Fruit fly (Drosophila melanogaster) whole organism, embryonic: ENCODE results near the gene mrva.

Experiments
- Asciz ChIP-seq: fragments of 200-800 bp; sonication (Bioruptor generic); optimal IDR thresholded peaks from 2 replicates; lab custom pipeline; 2017; ENCODE audit warnings: missing biosample characterization, mild to moderate bottlenecking, missing genetic modification characterization, missing genetic modification reagents
- Bgb ChIP-seq: fragments of 200-800 bp; sonication (Bioruptor generic); IDR thresholded peaks from 2 replicates; pipeline ENCODE4 v1.3.6; 2022; ENCODE audit warnings: missing biosample characterization, missing genetic modification characterization; ENCODE audit not compliant: partially characterized antibody
- C15 ChIP-seq: fragments of 200-800 bp; sonication (Bioruptor generic); IDR thresholded peaks from 3 replicates; pipeline ENCODE4 v1.3.6; 2022; ENCODE audit warnings: missing biosample characterization, missing genetic modification characterization
- CG11695 ChIP-seq: fragments of 200-800 bp; sonication (Bioruptor generic); IDR thresholded peaks from 3 replicates; pipeline ENCODE4 v1.3.6; 2022; ENCODE audit warnings: missing biosample characterization, missing genetic modification characterization
- CG12104 ChIP-seq: fragments of 200-800 bp; sonication (Bioruptor generic); optimal IDR thresholded peaks from 3 replicates; lab custom pipeline; 2016; ENCODE audit warnings: missing biosample characterization, missing genetic modification characterization
- CG12155 ChIP-seq: fragments of 200-800 bp; sonication (Bioruptor generic); optimal IDR thresholded peaks from 3 replicates; lab custom pipeline; 2016; ENCODE audit warnings: missing biosample characterization, missing genetic modification characterization
- CG12236 ChIP-seq: fragments of 200-800 bp; sonication (Bioruptor generic); optimal IDR thresholded peaks from 2 replicates; lab custom pipeline; 2016; ENCODE audit warnings: missing biosample characterization, missing genetic modification characterization
- CG12299 ChIP-seq: fragments of 200-800 bp; sonication (Bioruptor generic); optimal IDR thresholded peaks from 2 replicates; lab custom pipeline; 2018; ENCODE audit warnings: missing biosample characterization, mild to moderate bottlenecking, missing genetic modification characterization
- CG13296 ChIP-seq: fragments of 200-800 bp; sonication (Bioruptor generic); optimal IDR thresholded peaks from 3 replicates; lab custom pipeline; 2018; ENCODE audit warnings: missing biosample characterization, mild to moderate bottlenecking, missing genetic modification characterization
- CG14710 ChIP-seq: fragments of 200-800 bp; sonication (Bioruptor generic); optimal IDR thresholded peaks from 3 replicates; lab custom pipeline; 2019; ENCODE audit warnings: missing biosample characterization, mild to moderate bottlenecking, missing genetic modification characterization, moderate library complexity
- CG14965 ChIP-seq: fragments of 200-800 bp; sonication (Bioruptor generic); optimal IDR thresholded peaks from 2 replicates; lab custom pipeline; 2016; ENCODE audit warnings: missing biosample characterization, missing genetic modification characterization, borderline replicate concordance
- CG1529 ChIP-seq: fragments of 200-800 bp; sonication (Bioruptor generic); optimal IDR thresholded peaks from 3 replicates; lab custom pipeline; 2018; ENCODE audit warnings: missing biosample characterization, missing genetic modification characterization
- CG15479 ChIP-seq: fragments of 200-800 bp; sonication (Bioruptor generic); optimal IDR thresholded peaks from 3 replicates; lab custom pipeline; 2019; ENCODE audit warnings: missing biosample characterization, mild to moderate bottlenecking, missing genetic modification characterization, moderate library complexity
- CG18262 ChIP-seq: fragments of 200-800 bp; optimal IDR thresholded peaks from 3 replicates; lab custom pipeline; 2019; ENCODE audit warnings: missing biosample characterization, mild to moderate bottlenecking, missing genetic modification characterization, moderate library complexity
- CG1832 ChIP-seq: fragments of 200-800 bp; sonication (Bioruptor generic); optimal IDR thresholded peaks from 2 replicates; lab custom pipeline; 2017; ENCODE audit warnings: missing biosample characterization, mild to moderate bottlenecking, missing genetic modification characterization, inconsistent platforms
- CG18619 ChIP-seq: fragments of 200-800 bp; sonication (Bioruptor generic); optimal IDR thresholded peaks from 3 replicates; lab custom pipeline; 2017; ENCODE audit warnings: missing biosample characterization, mild to moderate bottlenecking, missing genetic modification characterization
- CG2116 ChIP-seq: fragments of 200-800 bp; sonication (Bioruptor generic); optimal IDR thresholded peaks from 3 replicates; lab custom pipeline; 2018; ENCODE audit warnings: missing biosample characterization, mild to moderate bottlenecking, missing genetic modification characterization
- CG2120 ChIP-seq: fragments of 200-800 bp; sonication (Bioruptor generic); optimal IDR thresholded peaks from 3 replicates; lab custom pipeline; 2016; ENCODE audit warnings: missing biosample characterization, missing genetic modification characterization
- CG2202 ChIP-seq: fragments of 200-800 bp; sonication (Bioruptor generic); optimal IDR thresholded peaks from 2 replicates; lab custom pipeline; 2018; ENCODE audit warnings: missing biosample characterization, mild to moderate bottlenecking, missing genetic modification characterization
- CG32532 ChIP-seq: fragments of 200-800 bp; sonication (Bioruptor generic); IDR thresholded peaks from 2 replicates; pipeline ENCODE4 v1.3.6; 2022; ENCODE audit warnings: missing biosample characterization, missing genetic modification characterization
- CG4328 ChIP-seq: fragments of 200-800 bp; sonication (Bioruptor generic); optimal IDR thresholded peaks from 3 replicates; lab custom pipeline; 2017; ENCODE audit warnings: missing biosample characterization, missing genetic modification reagents, missing genetic modification characterization
- CG4730 ChIP-seq: fragments of 200-800 bp; sonication (Bioruptor generic); IDR thresholded peaks from 2 replicates; pipeline ENCODE4 v1.3.6; 2022; ENCODE audit warnings: missing biosample characterization, missing genetic modification characterization
- CG5245 ChIP-seq: fragments of 200-800 bp; sonication (Bioruptor generic); optimal IDR thresholded peaks from 3 replicates; lab custom pipeline; 2016; ENCODE audit warnings: missing biosample characterization, missing genetic modification characterization
- CG5953 ChIP-seq: fragments of 200-800 bp; sonication (Bioruptor generic); IDR thresholded peaks from 2 replicates; pipeline ENCODE4 v1.3.6; 2022; ENCODE audit warnings: missing biosample characterization, missing genetic modification characterization
- CG6765 ChIP-seq: fragments of 200-800 bp; sonication (Bioruptor generic); optimal IDR thresholded peaks from 3 replicates; lab custom pipeline; 2017; ENCODE audit warnings: missing biosample characterization, mild to moderate bottlenecking, missing genetic modification characterization
- CG8089 ChIP-seq: fragments of 200-800 bp; sonication (Bioruptor generic); optimal IDR thresholded peaks from 3 replicates; lab custom pipeline; 2016; ENCODE audit warnings: missing biosample characterization, missing genetic modification characterization
- CG8359 ChIP-seq: fragments of 200-800 bp; sonication (Bioruptor generic); optimal IDR thresholded peaks from 2 replicates; lab custom pipeline; 2017; ENCODE audit warnings: missing biosample characterization, mild to moderate bottlenecking, missing genetic modification characterization, borderline replicate concordance
- CG9727 ChIP-seq: fragments of 200-800 bp; sonication (Bioruptor generic); optimal IDR thresholded peaks from 3 replicates; lab custom pipeline; 2017; ENCODE audit warnings: missing biosample characterization, mild to moderate bottlenecking, missing genetic modification characterization
- Camta ChIP-seq: fragments of 200-800 bp; sonication (Bioruptor generic); optimal IDR thresholded peaks from 2 replicates; lab custom pipeline; 2016; ENCODE audit warnings: missing biosample characterization, missing genetic modification characterization
- Eip74EF ChIP-seq, 2 experiments: fragments of 200-800 bp in 1 of 2; fragments of >200 bp in 1 of 2; sonication (Bioruptor generic) in 1 of 2; optimal IDR thresholded peaks; 2 replicates each; lab custom pipeline; 2017 to 2019; ENCODE audit warnings: missing biosample characterization in 2 of 2, missing genetic modification characterization in 2 of 2, mild to moderate bottlenecking in 1 of 2, moderate library complexity in 1 of 2
- Elba2 ChIP-seq: fragments of 200-800 bp; sonication (Bioruptor generic); optimal IDR thresholded peaks from 3 replicates; lab custom pipeline; 2016; ENCODE audit warnings: missing biosample characterization, missing genetic modification characterization
- GATAe ChIP-seq: fragments of 200-800 bp; sonication (Bioruptor generic); conservative IDR thresholded peaks from 2 replicates; pipeline ENCODE4 v1.3.6; 2022; ENCODE audit warnings: missing biosample characterization, missing genetic modification characterization
- Hey ChIP-seq: fragments of 200-800 bp; sonication (Bioruptor generic); optimal IDR thresholded peaks from 3 replicates; lab custom pipeline; 2018; ENCODE audit warnings: missing biosample characterization, mild to moderate bottlenecking, missing genetic modification characterization
- Lpt ChIP-seq: fragments of >200 bp; optimal IDR thresholded peaks from 2 replicates; lab custom pipeline; 2018; ENCODE audit warnings: missing biosample characterization, missing genetic modification characterization
- Max ChIP-seq: fragments of 200-800 bp; sonication (Bioruptor generic); optimal IDR thresholded peaks from 2 replicates; lab custom pipeline; 2016; ENCODE audit warnings: missing biosample characterization, mild to moderate bottlenecking, missing genetic modification characterization
- Rfx ChIP-seq: fragments of 200-800 bp; sonication (Bioruptor generic); IDR thresholded peaks from 2 replicates; pipeline ENCODE4 v1.3.6; 2022; ENCODE audit warnings: missing biosample characterization, missing genetic modification characterization
- Rx ChIP-seq: fragments of 200-800 bp; sonication (Bioruptor generic); IDR thresholded peaks from 2 replicates; pipeline ENCODE4 v1.3.6; 2022; ENCODE audit warnings: missing biosample characterization, missing genetic modification characterization
- YL-1 ChIP-seq: fragments of 200-800 bp; sonication (Bioruptor generic); optimal IDR thresholded peaks from 3 replicates; lab custom pipeline; 2017; ENCODE audit warnings: missing biosample characterization, mild to moderate bottlenecking, missing genetic modification characterization
- ab ChIP-seq: fragments of 200-800 bp; sonication (Bioruptor generic); optimal IDR thresholded peaks from 2 replicates; lab custom pipeline; 2016; ENCODE audit warnings: missing biosample characterization, missing genetic modification characterization
- ara ChIP-seq: fragments of 200-800 bp; sonication (Bioruptor generic); IDR thresholded peaks from 2 replicates; pipeline ENCODE4 v1.3.6; 2022; ENCODE audit warnings: missing biosample characterization, missing genetic modification characterization
- btn ChIP-seq: fragments of 200-800 bp; sonication (Bioruptor generic); optimal IDR thresholded peaks from 2 replicates; lab custom pipeline; 2016; ENCODE audit warnings: missing biosample characterization, missing genetic modification characterization
- da ChIP-seq: fragments of 200-800 bp; sonication (Bioruptor generic); optimal IDR thresholded peaks from 2 replicates; lab custom pipeline; 2016; ENCODE audit warnings: missing biosample characterization, missing genetic modification characterization
- dati ChIP-seq: fragments of 200-800 bp; sonication (Bioruptor generic); IDR thresholded peaks from 2 replicates; pipeline ENCODE4 v1.3.6; 2022; ENCODE audit warnings: missing biosample characterization, missing genetic modification characterization
- dmrt99B ChIP-seq: fragments of 200-800 bp; sonication (Bioruptor generic); optimal IDR thresholded peaks from 2 replicates; lab custom pipeline; 2018; ENCODE audit warnings: missing biosample characterization, mild to moderate bottlenecking, missing genetic modification characterization, moderate library complexity
- eyg ChIP-seq: fragments of 200-800 bp; sonication (Bioruptor generic); optimal IDR thresholded peaks from 3 replicates; lab custom pipeline; 2016; ENCODE audit warnings: missing biosample characterization, missing genetic modification characterization
- ham ChIP-seq: fragments of 200-800 bp; sonication (Bioruptor generic); IDR thresholded peaks from 2 replicates; pipeline ENCODE4 v1.3.6; 2022; ENCODE audit warnings: missing biosample characterization, missing genetic modification characterization
- jigr1 ChIP-seq: fragments of 200-800 bp; sonication (Bioruptor generic); IDR thresholded peaks from 3 replicates; pipeline ENCODE4 v1.3.6; 2022; ENCODE audit warnings: missing biosample characterization, missing genetic modification characterization
- nom ChIP-seq: fragments of 200-800 bp; sonication (Bioruptor generic); optimal IDR thresholded peaks from 2 replicates; lab custom pipeline; 2017; ENCODE audit warnings: missing biosample characterization, missing genetic modification characterization, mild to moderate bottlenecking, moderate library complexity, missing genetic modification reagents
- tio ChIP-seq: fragments of 200-800 bp; sonication (Bioruptor generic); optimal IDR thresholded peaks from 2 replicates; lab custom pipeline; 2017; ENCODE audit warnings: missing biosample characterization, missing genetic modification characterization, inconsistent platforms
- zfh2 ChIP-seq: fragments of 200-800 bp; sonication (Bioruptor generic); optimal IDR thresholded peaks from 2 replicates; lab custom pipeline; 2016; ENCODE audit warnings: missing biosample characterization, missing genetic modification characterization

The mrva gene

DNA sequence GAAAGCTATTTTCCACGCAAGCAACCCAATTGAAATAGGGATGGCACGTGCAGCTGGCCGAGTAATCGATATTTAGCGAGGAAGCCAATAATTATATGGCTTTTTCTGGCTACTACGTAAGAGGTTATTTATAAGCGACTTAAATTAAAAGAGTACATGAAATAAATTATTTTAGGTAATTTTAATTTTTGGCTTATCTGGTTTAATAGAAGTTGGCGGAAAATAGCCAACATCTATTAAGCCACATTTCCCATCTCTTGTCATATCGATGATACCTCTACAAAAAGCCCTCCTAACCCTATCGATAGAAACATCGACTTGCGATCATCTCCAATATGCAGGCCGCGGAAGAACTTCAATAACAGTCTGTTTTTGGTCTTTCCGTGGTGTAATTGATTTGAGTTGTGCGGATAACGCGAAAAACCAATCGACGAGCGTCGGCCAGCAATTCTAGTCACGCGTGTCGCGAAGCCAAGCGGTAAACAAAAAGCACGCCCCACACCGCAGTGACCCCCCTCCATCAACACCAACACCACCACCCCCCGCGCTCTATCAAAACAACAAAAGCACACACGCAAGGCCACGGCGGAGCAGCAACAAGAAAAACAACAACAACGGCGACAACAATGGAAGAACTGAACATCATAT, 19.5 kb upstream of the mrva start, which contains the start of the genes Srp19 and qm (continued):
- TF ChIP-seq CG2120 (GFP tag; lab: Kevin White, UChicago) (peak; percentile 78), CG8359 (no peak), Lpt (no peak), nom (GFP tag; lab: Kevin White, UChicago) (peak; percentile 65), CG2202 (tag; lab: Kevin White, UChicago) (no peak), btn (GFP tag; lab: Kevin White, UChicago) (no peak), Rfx (GFP tag; lab: Robert Waterston, UW) (peak; percentile 51; the same call in 1 of the 2 replicates), CG12299 (tag; lab: Kevin White, UChicago) (peak; percentile 38), CG13296 (GFP tag; lab: Kevin White, UChicago) (no peak), eyg (GFP tag; lab: Kevin White, UChicago) (no peak), zfh2 (GFP tag; lab: Kevin White, UChicago) (peak; percentile 76), dmrt99B (tag; lab: Kevin White, UChicago) (peak; percentile 27), Hey (no peak), CG12104 (GFP tag; lab: Kevin White, UChicago) (peak; percentile 37), dati (no peak), CG9727 (GFP tag; lab: Kevin White, UChicago) (peak; percentile 28), tio (no peak), Max (GFP tag; lab: Kevin White, UChicago) (peak; percentile 44), C15 (GFP tag; lab: Robert Waterston, UW) (no peak), CG12155 (GFP tag; lab: Kevin White, UChicago) (peak; percentile 36), Rx (GFP tag; lab: Robert Waterston, UW) (no peak), Bgb (GFP tag; lab: Robert Waterston, UW) (peak; percentile 81), CG4328 (GFP tag; lab: Kevin White, UChicago) (no peak), CG32532 (GFP tag; lab: Robert Waterston, UW) (peak; percentile 50), ara (GFP tag; lab: Robert Waterston, UW) (no peak), CG6765 (GFP tag; lab: Kevin White, UChicago) (peak; percentile 43), CG14965 (no peak), CG5953 (no peak), ham (GFP tag; lab: Robert Waterston, UW) (no peak), Asciz (GFP tag; lab: Kevin White, UChicago) (no peak), CG8089 (no peak), CG1529 (GFP tag; lab: Kevin White, UChicago) (no peak), GATAe (GFP tag; lab: Robert Waterston, UW) (0 out of 2 replicates have a peak, but pooled peaks have one; percentile 10), CG18262 (tag; lab: Kevin White, UChicago) (peak; percentile 45), CG14710 (peak; percentile 60), Eip74EF (GFP tag; optimal IDR thresholded peaks at IDR 0.05; lab: Kevin White, UChicago) (peak in 1 of 2 experiments; percentile 44), Camta (GFP tag; lab: Kevin White, UChicago) (peak; percentile 53), jigr1 (no peak), da (no peak), ab (no peak), CG11695 (GFP tag; lab: Robert Waterston, UW) (no peak), CG4730 (GFP tag; lab: Robert Waterston, UW) (no peak), YL-1 (GFP tag; lab: Kevin White, UChicago) (peak; percentile 59), CG15479 (no peak), CG5245 (GFP tag; lab: Kevin White, UChicago) (peak; percentile 27), CG12236 (GFP tag; lab: Kevin White, UChicago) (no peak), CG18619 (GFP tag; lab: Kevin White, UChicago) (peak; percentile 13), CG1832 (GFP tag; lab: Kevin White, UChicago) (no peak), CG2116 (GFP tag; lab: Kevin White, UChicago) (peak; percentile 71), Elba2 (GFP tag; lab: Kevin White, UChicago) (peak; percentile 19)
